Worm (Caenorhabditis elegans) whole organism, early embryonic: Measurements from ENCODE around the gene drap-1.
A peak's percentile ranks its signal among the peaks of the same experiment; 100 is the strongest.

ENCODE experiments used
- B0310.2 ChIP-seq: sonication (generic microtip); optimal IDR thresholded peaks from 2 replicates; lab custom pipeline; 2016; ENCODE audit warnings: mild to moderate bottlenecking, missing genetic modification characterization, missing compliant biosample characterization
- F13C5.2 ChIP-seq: sonication (generic microtip); optimal IDR thresholded peaks from 2 replicates; lab custom pipeline; 2017; ENCODE audit warnings: mild to moderate bottlenecking, missing genetic modification characterization, inconsistent platforms, missing compliant biosample characterization
- aly-1 ChIP-seq: sonication (generic microtip); optimal IDR thresholded peaks from 2 replicates; lab custom pipeline; 2016; ENCODE audit warnings: missing genetic modification characterization, missing compliant biosample characterization
- ama-1 ChIP-seq: fragments of 150-350 bp; optimal IDR thresholded peaks from 2 replicates; lab custom pipeline; 2014
- ceh-13 ChIP-seq: fragments of 200-800 bp; sonication (Bioruptor generic); optimal IDR thresholded peaks from 2 replicates; lab custom pipeline; 2018; ENCODE audit warnings: mild to moderate bottlenecking, missing genetic modification characterization, missing compliant biosample characterization
- ceh-36 ChIP-seq: sonication (generic microtip); optimal IDR thresholded peaks from 2 replicates; lab custom pipeline; 2016; ENCODE audit warnings: missing genetic modification characterization, inconsistent platforms, missing compliant biosample characterization
- ets-7 ChIP-seq: sonication (generic microtip); optimal IDR thresholded peaks from 2 replicates; lab custom pipeline; 2016; ENCODE audit warnings: missing genotype, missing genetic modification characterization, missing compliant biosample characterization
- flt-1 ChIP-seq: fragments of 200-800 bp; sonication (Bioruptor generic); IDR thresholded peaks from 2 replicates; pipeline ENCODE4 v1.3.6; 2022; ENCODE audit warnings: missing genetic modification characterization, missing compliant biosample characterization
- hmbx-1 ChIP-seq: sonication (generic microtip); optimal IDR thresholded peaks from 2 replicates; lab custom pipeline; 2016; ENCODE audit warnings: mild to moderate bottlenecking, missing genetic modification characterization, missing compliant biosample characterization
- hmg-4 ChIP-seq: fragments of 200-800 bp; sonication (Bioruptor generic); optimal IDR thresholded peaks from 2 replicates; lab custom pipeline; 2018; ENCODE audit warnings: mild to moderate bottlenecking, missing genetic modification characterization, missing compliant biosample characterization
- hnd-1 ChIP-seq: sonication (generic microtip); optimal IDR thresholded peaks from 2 replicates; lab custom pipeline; 2016; ENCODE audit warnings: missing genetic modification characterization, missing compliant biosample characterization
- pes-1 ChIP-seq: fragments of 200-800 bp; sonication (Bioruptor generic); IDR thresholded peaks from 2 replicates; pipeline ENCODE4 v1.3.6; 2022; ENCODE audit warnings: missing genetic modification reagents, missing genetic modification characterization, missing compliant biosample characterization
- scrt-1 ChIP-seq: fragments of 200-800 bp; sonication (Bioruptor generic); IDR thresholded peaks from 2 replicates; pipeline ENCODE4 v1.3.6; 2022; ENCODE audit warnings: missing genetic modification characterization, missing compliant biosample characterization
- sea-1 ChIP-seq: fragments of 200-800 bp; sonication (Bioruptor generic); conservative IDR thresholded peaks from 2 replicates; pipeline ENCODE4 v1.3.6; 2022; ENCODE audit warnings: missing genetic modification characterization, missing compliant biosample characterization
- tbx-11 ChIP-seq: fragments of 200-800 bp; sonication (Bioruptor generic); IDR thresholded peaks from 2 replicates; pipeline ENCODE4 v1.3.6; 2022; ENCODE audit warnings: missing genetic modification characterization, missing compliant biosample characterization
- tbx-37 ChIP-seq: fragments of 200-800 bp; sonication (Bioruptor generic); conservative IDR thresholded peaks from 2 replicates; pipeline ENCODE4 v1.3.6; 2022; ENCODE audit warnings: missing genetic modification reagents, missing genetic modification characterization, missing compliant biosample characterization
- tra-4 ChIP-seq: sonication (generic microtip); optimal IDR thresholded peaks from 2 replicates; lab custom pipeline; 2017; ENCODE audit warnings: missing genetic modification characterization, missing compliant biosample characterization

drap-1 gene

DNA sequence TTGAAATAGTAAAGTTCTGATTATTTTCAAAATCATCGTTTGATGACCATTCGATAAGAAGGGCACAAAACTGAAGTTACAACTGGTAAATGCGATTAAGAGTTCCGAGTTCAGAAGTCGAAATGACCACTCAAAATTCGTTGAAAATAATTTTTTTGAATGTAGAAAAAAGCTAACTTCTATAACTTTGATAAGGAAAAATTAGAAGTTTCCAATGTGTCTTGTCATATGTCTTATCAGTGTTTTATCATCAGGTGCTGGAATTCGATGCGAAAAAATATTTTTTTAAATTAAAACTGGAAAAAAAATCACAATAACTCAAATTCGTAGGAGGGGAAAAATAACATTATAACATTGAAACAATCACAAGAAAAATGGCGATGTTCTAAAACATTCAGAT lies 4.2 kb upstream of the drap-1 start:
- TF ChIP-seq ceh-36 (tag; lab: Kevin White, UChicago) (no peak), hmg-4 (no peak), hmbx-1 (tag; lab: Kevin White, UChicago) (no peak), tbx-37 (GFP tag; lab: Robert Waterston, UW) (no peak), aly-1 (no peak), ceh-13 (GFP tag; lab: Kevin White, UChicago) (no peak), tra-4 (tag; lab: Kevin White, UChicago) (no peak), flt-1 (GFP tag; lab: Robert Waterston, UW) (no peak), hnd-1 (tag; lab: Kevin White, UChicago) (no peak), pes-1 (GFP tag; lab: Robert Waterston, UW) (no peak), ama-1 (no peak), B0310.2 (tag; lab: Kevin White, UChicago) (no peak), F13C5.2 (tag; lab: Kevin White, UChicago) (no peak), sea-1 (no peak), ets-7 (tag; lab: Kevin White, UChicago) (no peak), tbx-11 (GFP tag; lab: Robert Waterston, UW) (no peak), scrt-1 (no peak)

DNA sequence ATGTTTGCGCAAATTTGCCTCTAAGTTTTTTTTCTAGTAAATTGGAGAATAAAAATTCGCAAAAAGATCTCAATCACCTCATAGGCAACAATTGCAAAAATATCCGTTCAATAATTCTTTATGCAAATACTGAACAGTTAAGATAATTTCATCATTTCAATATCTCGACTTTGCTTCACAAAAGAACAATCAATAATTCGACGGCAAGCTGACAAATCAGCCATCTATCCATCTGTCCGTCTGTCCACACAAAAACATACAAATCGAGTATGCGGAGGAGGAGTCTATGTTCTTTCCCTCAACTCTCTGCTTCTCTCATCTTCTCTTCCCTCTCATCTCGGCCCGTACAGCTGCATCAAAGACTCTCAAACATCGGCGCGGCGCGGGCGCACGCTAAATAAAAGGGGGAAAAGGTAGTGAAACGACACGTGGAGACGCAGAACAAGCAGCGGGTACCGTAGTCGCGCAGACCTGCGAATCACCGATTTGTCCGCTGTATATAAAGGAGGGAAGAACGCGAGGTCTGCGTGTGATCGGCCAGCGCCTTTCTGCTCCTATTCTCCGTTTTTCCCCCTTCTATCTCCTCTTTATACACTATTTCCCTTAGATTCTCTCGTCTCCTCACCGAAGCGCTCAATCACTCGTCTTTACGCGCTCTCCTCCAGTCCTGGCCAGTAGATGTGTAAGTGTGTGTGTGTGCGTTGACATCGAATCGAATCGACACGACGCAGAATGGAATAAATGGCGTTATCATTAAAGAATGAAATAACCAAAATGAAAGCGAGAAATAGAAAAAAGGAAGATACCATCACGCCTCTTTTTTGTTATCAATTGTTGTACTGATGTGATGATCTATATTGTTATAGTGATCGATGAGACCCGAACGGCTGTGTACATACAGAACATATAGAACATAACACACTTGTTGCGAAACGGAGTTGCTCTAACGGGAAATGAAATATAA lies 1.1 kb downstream of the drap-1 start:
- no peak for TF ChIP-seq ceh-36 (tag; lab: Kevin White, UChicago)
- TF ChIP-seq tra-4 (tag; lab: Kevin White, UChicago) = no peak
- TF ChIP-seq ets-7 (tag; lab: Kevin White, UChicago) = peak; percentile 16
- TF ChIP-seq flt-1 (GFP tag; lab: Robert Waterston, UW) = peak; percentile 42; the same call in 1 of the 2 replicates
- peak; percentile 87 for TF ChIP-seq hmg-4
- peak; percentile 49; the same call in 1 of the 2 replicates for TF ChIP-seq sea-1
- TF ChIP-seq ama-1 = peak; percentile 81
- TF ChIP-seq B0310.2 (tag; lab: Kevin White, UChicago) = peak; percentile 70
- TF ChIP-seq tbx-11 (GFP tag; lab: Robert Waterston, UW) = no peak
- TF ChIP-seq tbx-37 (GFP tag; lab: Robert Waterston, UW) = 0 out of 2 replicates have a peak, but pooled peaks have one; percentile 13
- TF ChIP-seq F13C5.2 (tag; lab: Kevin White, UChicago) = peak; percentile 46
- no peak for TF ChIP-seq scrt-1

DNA sequence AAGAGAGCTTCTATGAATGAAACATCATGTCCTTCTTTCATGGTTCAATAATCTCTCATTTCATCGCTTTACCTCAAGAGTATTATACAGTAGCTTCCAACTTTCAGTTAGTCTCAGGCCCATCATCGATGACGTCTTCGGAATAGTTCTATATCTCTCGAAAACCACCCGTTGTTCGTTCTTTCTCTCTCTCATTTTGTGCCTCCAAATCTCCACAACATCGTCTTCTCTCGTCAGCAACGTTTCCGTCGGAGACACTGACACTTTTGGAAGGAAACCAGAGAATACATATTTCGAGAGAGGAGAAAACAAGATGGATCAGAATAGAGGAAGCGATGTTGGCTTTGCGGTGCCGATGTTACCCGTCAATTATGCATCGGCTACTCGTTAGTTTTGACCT lies 1.9 kb downstream of the drap-1 start:
- TF ChIP-seq pes-1 (GFP tag; lab: Robert Waterston, UW) (no peak), B0310.2 (tag; lab: Kevin White, UChicago) (no peak), tbx-37 (GFP tag; lab: Robert Waterston, UW) (no peak), ceh-36 (tag; lab: Kevin White, UChicago) (no peak), hmbx-1 (tag; lab: Kevin White, UChicago) (no peak), scrt-1 (no peak), F13C5.2 (tag; lab: Kevin White, UChicago) (no peak), ceh-13 (GFP tag; lab: Kevin White, UChicago) (no peak), tbx-11 (GFP tag; lab: Robert Waterston, UW) (no peak), ets-7 (tag; lab: Kevin White, UChicago) (no peak), sea-1 (no peak), hmg-4 (no peak), ama-1 (no peak)

DNA sequence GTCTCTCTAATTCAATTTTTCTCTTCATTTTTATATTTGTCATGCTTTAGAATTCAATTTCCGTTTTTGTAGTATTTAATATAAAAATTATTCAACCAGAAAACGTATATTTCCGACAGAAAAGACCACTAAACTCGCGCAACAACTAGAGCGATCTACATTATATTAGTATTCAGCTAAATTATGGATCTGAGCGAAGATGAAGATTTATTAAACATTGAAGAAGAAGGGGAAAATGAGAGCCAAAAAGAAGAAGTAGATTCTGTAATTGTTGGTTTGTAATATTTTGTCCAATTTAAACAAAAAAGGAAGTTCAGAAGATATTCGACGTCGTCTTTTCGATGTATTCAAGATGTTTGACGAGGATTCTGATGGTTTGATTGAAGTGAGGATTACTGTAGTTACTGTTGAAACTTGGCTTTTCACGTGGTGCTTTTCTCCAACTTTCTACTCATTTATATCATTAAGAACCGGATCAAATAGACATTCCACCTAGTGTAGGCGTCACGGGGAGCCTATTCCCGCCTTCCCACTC lies 4.1 kb downstream of the drap-1 start, which contains the start of gene cal-7:
TSS of gene cal-7 (plus strand) at position 184 of the 535 bp plus-strand sequence.
- TF ChIP-seq tbx-11 (GFP tag; lab: Robert Waterston, UW) (no peak), aly-1 (no peak), F13C5.2 (tag; lab: Kevin White, UChicago) (no peak)

- TF ChIP-seq hmbx-1 (tag; lab: Kevin White, UChicago) (no peak), ceh-13 (GFP tag; lab: Kevin White, UChicago) (no peak), tbx-11 (GFP tag; lab: Robert Waterston, UW) (no peak), sea-1 (no peak), flt-1 (GFP tag; lab: Robert Waterston, UW) (no peak), hmg-4 (no peak), F13C5.2 (tag; lab: Kevin White, UChicago) (no peak), ama-1 (no peak), pes-1 (GFP tag; lab: Robert Waterston, UW) (no peak), ceh-36 (tag; lab: Kevin White, UChicago) (no peak), scrt-1 (no peak), aly-1 (no peak), tbx-37 (GFP tag; lab: Robert Waterston, UW) (no peak), ets-7 (tag; lab: Kevin White, UChicago) (no peak), B0310.2 (tag; lab: Kevin White, UChicago) (no peak), hnd-1 (tag; lab: Kevin White, UChicago) (no peak), tra-4 (tag; lab: Kevin White, UChicago) (no peak)
These were observed 7.4 kb downstream of the drap-1 start, which contains the start of gene aqp-4 for ce11 chrV:9737287-9737686. aqp-4 (plus strand) TSS chrV:9737556.

- TF ChIP-seq hmg-4 = no peak
- TF ChIP-seq ama-1 = no peak
- no peak for TF ChIP-seq aly-1
These were observed 8.3 kb downstream of the drap-1 start for ce11 chrV:9738077-9738705.

- no peak for TF ChIP-seq scrt-1
- TF ChIP-seq hnd-1 (tag; lab: Kevin White, UChicago) = no peak
- TF ChIP-seq ceh-13 (GFP tag; lab: Kevin White, UChicago) = no peak
- TF ChIP-seq tra-4 (tag; lab: Kevin White, UChicago) = no peak
- no peak for TF ChIP-seq sea-1
- TF ChIP-seq ceh-36 (tag; lab: Kevin White, UChicago) = no peak
- no peak for TF ChIP-seq aly-1
- no peak for TF ChIP-seq B0310.2 (tag; lab: Kevin White, UChicago)
- TF ChIP-seq ets-7 (tag; lab: Kevin White, UChicago) = no peak
- TF ChIP-seq ama-1 = no peak
- no peak for TF ChIP-seq tbx-37 (GFP tag; lab: Robert Waterston, UW)
- no peak for TF ChIP-seq tbx-11 (GFP tag; lab: Robert Waterston, UW)
These were observed 9.5 kb downstream of the drap-1 start, which contains the start of gene marc-1 for ce11 chrV:9739402-9739801. marc-1 (plus strand) TSS chrV:9739702.
